Worm (Caenorhabditis elegans): ENCODE results near the gene T04A6.1.

Gene T04A6.1

DNA sequence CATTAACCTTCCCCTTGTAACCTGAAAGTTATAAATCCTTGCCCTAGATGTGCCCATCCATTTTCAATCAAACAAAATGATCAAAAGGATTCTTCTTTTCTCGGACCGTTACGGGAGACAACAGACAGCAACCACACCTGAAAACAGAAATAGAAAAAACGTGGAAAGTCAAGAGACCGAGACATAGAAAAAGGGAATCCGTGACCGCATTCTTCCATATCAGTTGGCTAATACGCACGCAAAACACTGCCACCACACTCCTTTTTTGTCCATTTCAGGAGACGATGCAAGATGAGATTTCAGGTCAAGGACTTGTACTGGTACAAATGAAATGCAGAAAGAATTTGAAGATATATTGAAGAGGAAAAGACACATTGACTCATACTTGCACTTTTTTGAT lies 2.0 kb downstream of the T04A6.1 start:
- TF ChIP-seq nhr-42 (GFP tag; IDR thresholded peaks at IDR 0.05) (no peak), saeg-2 (GFP tag; IDR thresholded peaks at IDR 0.05) (no peak), daf-16 (GFP tag; optimal IDR thresholded peaks at IDR 0.05) (no peak), daf-16 (tag; optimal IDR thresholded peaks at IDR 0.05) (no peak), nhr-77 (tag; optimal IDR thresholded peaks at IDR 0.05) (no peak), ceh-20 (GFP tag; IDR thresholded peaks at IDR 0.05) (no peak), nhr-102 (tag; optimal IDR thresholded peaks at IDR 0.05) (no peak), daf-8 (GFP tag; IDR thresholded peaks at IDR 0.05) (no peak), skn-1 (tag; optimal IDR thresholded peaks at IDR 0.05) (no peak), gei-8 (GFP tag; optimal IDR thresholded peaks at IDR 0.05) (no peak), set-16 (GFP tag; IDR thresholded peaks at IDR 0.05) (no peak), dpl-1 (GFP tag; optimal IDR thresholded peaks at IDR 0.05) (no peak), nhr-76 (tag; optimal IDR thresholded peaks at IDR 0.05) (no peak), fkh-10 (GFP tag; optimal IDR thresholded peaks at IDR 0.05) (no peak), hlh-30 (tag; optimal IDR thresholded peaks at IDR 0.05; ENCODE audit: insufficient read depth) (peak; percentile 56), nhr-28 (tag; optimal IDR thresholded peaks at IDR 0.05) (peak; percentile 35), mxl-3 (GFP tag; optimal IDR thresholded peaks at IDR 0.05) (no peak), hlh-11 (tag; optimal IDR thresholded peaks at IDR 0.05) (peak; percentile 15), pha-4 (GFP tag; IDR thresholded peaks at IDR 0.05) (no peak), pha-4 (tag; optimal IDR thresholded peaks at IDR 0.05) (no peak), aha-1 (tag) (peak; percentile 87)

DNA sequence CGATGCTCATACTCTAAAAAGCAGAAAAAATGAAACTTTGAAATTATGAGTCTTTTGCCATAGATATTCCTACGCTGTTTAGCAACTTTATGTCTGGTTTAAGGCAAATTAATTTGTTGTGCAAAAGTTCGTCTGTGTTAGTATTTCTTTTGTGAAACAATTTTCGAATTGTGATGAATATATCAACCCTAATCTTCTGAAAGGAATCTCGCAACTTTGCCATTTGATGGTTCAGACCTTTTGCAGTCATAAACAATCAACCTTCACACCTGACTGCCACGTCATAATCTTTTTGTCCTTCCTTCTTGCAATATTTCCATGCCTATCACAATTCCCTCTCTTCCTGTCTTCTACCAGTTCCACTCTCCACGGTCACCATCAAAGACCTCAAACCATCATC lies 3.5 kb downstream of the T04A6.1 start:
- no peak for TF ChIP-seq daf-19 (GFP tag; conservative IDR thresholded peaks at IDR 0.05)
- TF ChIP-seq ZK337.2 (GFP tag; IDR thresholded peaks at IDR 0.05): no peak
- TF ChIP-seq R02D3.7 (tag; optimal IDR thresholded peaks at IDR 0.05): no peak
- no peak for TF ChIP-seq Y5F2A.4 (GFP tag; optimal IDR thresholded peaks at IDR 0.05)
- TF ChIP-seq T26A8.4 (GFP tag; IDR thresholded peaks at IDR 0.05): no peak
- no peak for TF ChIP-seq nhr-28 (tag; optimal IDR thresholded peaks at IDR 0.05)
- peak in 1 of 2 experiments; percentile 92 for TF ChIP-seq unc-62 (GFP tag; optimal IDR thresholded peaks at IDR 0.05 in 1 of 2)
- TF ChIP-seq unc-62 (tag; optimal IDR thresholded peaks at IDR 0.05): no peak

- TF ChIP-seq ceh-20 (GFP tag; IDR thresholded peaks at IDR 0.05): no peak
- peak; percentile 4 for TF ChIP-seq aha-1 (tag)
- TF ChIP-seq R02D3.7 (tag; optimal IDR thresholded peaks at IDR 0.05): no peak
These were observed 5.0 kb downstream of the T04A6.1 start for ce11 chrIII:7621355-7621754.

DNA sequence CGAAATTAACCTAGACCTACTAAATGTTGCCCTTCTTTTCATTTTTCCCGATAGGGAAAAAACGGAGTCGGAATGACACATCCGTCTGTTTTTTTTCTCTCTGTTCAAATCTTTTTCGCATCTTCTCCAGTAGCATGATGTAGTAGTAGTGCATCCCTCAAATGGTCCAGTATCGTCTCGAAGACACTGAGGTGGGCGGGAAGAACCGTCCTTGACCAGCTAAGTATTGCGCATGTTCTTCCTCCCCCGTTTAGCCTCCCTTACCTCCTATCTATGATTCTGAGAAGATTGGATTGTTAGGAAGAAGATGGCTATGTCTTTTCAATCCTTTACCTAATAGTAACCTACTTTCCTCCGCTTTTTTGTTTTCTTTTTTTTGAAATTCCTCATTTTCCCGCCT lies 6.6 kb downstream of the T04A6.1 start:
- TF ChIP-seq nhr-25 (tag; optimal IDR thresholded peaks at IDR 0.05; ENCODE audit: borderline replicate concordance, insufficient read depth): peak; percentile 90
- no peak for TF ChIP-seq ceh-44 (GFP tag; IDR thresholded peaks at IDR 0.05)
- peak; percentile 2 for TF ChIP-seq nhr-28 (tag; optimal IDR thresholded peaks at IDR 0.05)

- TF ChIP-seq rbr-2 (tag; optimal IDR thresholded peaks at IDR 0.05) (no peak), lin-13 (GFP tag; optimal IDR thresholded peaks at IDR 0.05) (no peak), mes-2 (tag; optimal IDR thresholded peaks at IDR 0.05; ENCODE audit: poor library complexity, severe bottlenecking) (no peak), dve-1 (tag; optimal IDR thresholded peaks at IDR 0.05; ENCODE audit: insufficient read depth) (no peak), Y48G9A.11 (GFP tag; IDR thresholded peaks at IDR 0.05) (no peak), ctbp-1 (GFP tag; IDR thresholded peaks at IDR 0.05) (no peak), cey-2 (tag; optimal IDR thresholded peaks at IDR 0.05; ENCODE audit: borderline replicate concordance, insufficient read depth) (no peak), lsy-2 (tag; optimal IDR thresholded peaks at IDR 0.05) (no peak), aha-1 (tag) (no peak), nhr-28 (tag; optimal IDR thresholded peaks at IDR 0.05) (no peak), F26F4.8 (GFP tag; conservative IDR thresholded peaks at IDR 0.05) (no peak)
These were observed 8.8 kb downstream of the T04A6.1 start, which contains the start of gene fbn-1 for ce11 chrIII:7625086-7625485. fbn-1 (plus strand) TSS chrIII:7625386.

All from whole organism, L4 larva.